Worm (Caenorhabditis elegans) whole organism, mixed stage, embryonic: ENCODE measurements around the gene F59E11.6.

Source experiments
- nhr-28 ChIP-seq: fragments of 150-350 bp; optimal IDR thresholded peaks from 2 replicates; lab custom pipeline; 2014; ENCODE audit warnings: missing biosample characterization, missing genetic modification characterization
- tbx-8 ChIP-seq: fragments of 200-800 bp; sonication (Bioruptor generic); optimal IDR thresholded peaks from 2 replicates; lab custom pipeline; 2018; ENCODE audit warnings: mild to moderate bottlenecking, missing genetic modification characterization, moderate library complexity, missing compliant biosample characterization
- unc-39 ChIP-seq: fragments of 150-350 bp; optimal IDR thresholded peaks from 2 replicates; lab custom pipeline; 2014; ENCODE audit warnings: missing biosample characterization, missing genetic modification characterization

- TF ChIP-seq nhr-28 (tag; lab: Kevin White, UChicago) (no peak), tbx-8 (no peak), unc-39 (no peak)
These were observed 47.1 kb upstream of the F59E11.6 start for ce11 chrV:8944481-8944880.
